Worm (Caenorhabditis elegans) whole organism, L4 larva: ENCODE results near the gene clec-266.
A peak's percentile ranks its signal among the peaks of the same experiment; 100 is the strongest.

Source experiments
- F37D6.2 ChIP-seq: sonication (generic microtip); optimal IDR thresholded peaks from 2 replicates; lab custom pipeline; 2016; ENCODE audit warnings: mild to moderate bottlenecking, missing genetic modification characterization, missing compliant biosample characterization
- F44E2.7 ChIP-seq: fragments of 200-800 bp; sonication (Bioruptor generic); IDR thresholded peaks from 2 replicates; pipeline ENCODE4 v2.1.2; 2022; ENCODE audit warnings: missing genetic modification characterization, missing compliant biosample characterization
- F49E8.2 ChIP-seq: sonication (generic microtip); optimal IDR thresholded peaks from 2 replicates; lab custom pipeline; 2016; ENCODE audit warnings: missing compliant biosample characterization, mild to moderate bottlenecking, missing genetic modification characterization, borderline replicate concordance
- T26A8.4 ChIP-seq: fragments of 200-800 bp; sonication (Bioruptor generic); IDR thresholded peaks from 2 replicates; pipeline ENCODE4 v1.3.6; 2022; ENCODE audit warnings: missing genetic modification characterization, missing compliant biosample characterization
- Y75B8A.6 ChIP-seq: fragments of 200-800 bp; sonication (Bioruptor generic); IDR thresholded peaks from 2 replicates; pipeline ENCODE4 v1.3.6; 2022; ENCODE audit warnings: missing genetic modification reagents, missing genetic modification characterization, missing compliant biosample characterization
- ZK337.2 ChIP-seq: fragments of 200-800 bp; sonication (Bioruptor generic); IDR thresholded peaks from 2 replicates; pipeline ENCODE4 v1.3.6; 2022; ENCODE audit warnings: missing genetic modification reagents, missing genetic modification characterization, missing compliant biosample characterization
- ZK546.5 ChIP-seq, 2 experiments: sonication (generic microtip); optimal IDR thresholded peaks; 2 replicates each; lab custom pipeline; 2017; ENCODE audit warnings: missing biosample characterization in 2 of 2, missing genetic modification characterization in 2 of 2
- ama-1 ChIP-seq: fragments of 150-350 bp; optimal IDR thresholded peaks from 2 replicates; lab custom pipeline; 2014; ENCODE audit warnings: inconsistent platforms, mixed read lengths
- ceh-20 ChIP-seq: fragments of 200-800 bp; sonication (Bioruptor generic); IDR thresholded peaks from 2 replicates; pipeline ENCODE4 v1.3.6; 2022; ENCODE audit warnings: missing genetic modification reagents, missing genetic modification characterization, missing compliant biosample characterization
- ceh-28 ChIP-seq: fragments of 150-350 bp; optimal IDR thresholded peaks from 2 replicates; lab custom pipeline; 2014; ENCODE audit warnings: missing biosample characterization, missing genetic modification reagents, missing genetic modification characterization
- ceh-44 ChIP-seq: fragments of 200-800 bp; sonication (Bioruptor generic); IDR thresholded peaks from 2 replicates; pipeline ENCODE4 v1.3.6; 2022; ENCODE audit warnings: missing genetic modification reagents, missing genetic modification characterization, missing compliant biosample characterization
- ceh-62 ChIP-seq: sonication (generic microtip); optimal IDR thresholded peaks from 2 replicates; lab custom pipeline; 2017; ENCODE audit warnings: missing biosample characterization, missing genetic modification characterization
- ceh-82 ChIP-seq: sonication (generic microtip); optimal IDR thresholded peaks from 2 replicates; lab custom pipeline; 2017; ENCODE audit warnings: missing biosample characterization, missing genetic modification characterization
- ces-1 ChIP-seq: fragments of 150-350 bp; sonication (generic microtip); optimal IDR thresholded peaks from 4 replicates; lab custom pipeline; 2014; ENCODE audit warnings: missing biosample characterization, missing genetic modification reagents, missing genetic modification characterization
- cey-2 ChIP-seq: sonication (generic microtip); optimal IDR thresholded peaks from 3 replicates; lab custom pipeline; 2017; ENCODE audit warnings: missing genetic modification characterization, mild to moderate bottlenecking, missing compliant biosample characterization, antibody characterized with exemption, borderline replicate concordance; ENCODE audit not compliant: insufficient read depth
- ctbp-1 ChIP-seq: fragments of 200-800 bp; sonication (Bioruptor generic); IDR thresholded peaks from 2 replicates; pipeline ENCODE4 v1.3.6; 2022; ENCODE audit warnings: missing genetic modification reagents, missing genetic modification characterization, missing compliant biosample characterization
- daf-12 ChIP-seq: fragments of 150-350 bp; optimal IDR thresholded peaks from 2 replicates; lab custom pipeline; 2014; ENCODE audit warnings: missing biosample characterization, missing genetic modification reagents, missing genetic modification characterization
- daf-16 ChIP-seq, 3 experiments: sonication (generic microtip); optimal IDR thresholded peaks; 2 replicates each; lab custom pipeline; 2016 to 2017; ENCODE audit warnings: missing genetic modification characterization in 3 of 3, missing genetic modification reagents in 3 of 3, mild to moderate bottlenecking in 2 of 3, missing compliant biosample characterization in 2 of 3, missing biosample characterization in 1 of 3, moderate library complexity in 1 of 3
- dmd-6 ChIP-seq: fragments of 200-800 bp; sonication (Bioruptor generic); IDR thresholded peaks from 2 replicates; pipeline ENCODE4 v1.3.6; 2022; ENCODE audit warnings: missing genetic modification reagents, missing genetic modification characterization, missing compliant biosample characterization
- dmd-8 ChIP-seq: fragments of 200-800 bp; sonication (Bioruptor generic); IDR thresholded peaks from 2 replicates; pipeline ENCODE4 v1.3.6; 2022; ENCODE audit warnings: missing genetic modification characterization, missing compliant biosample characterization
- dmd-9 ChIP-seq: fragments of 200-800 bp; sonication (Bioruptor generic); IDR thresholded peaks from 2 replicates; pipeline ENCODE4 v1.3.6; 2022; ENCODE audit warnings: missing genetic modification reagents, missing genetic modification characterization, missing compliant biosample characterization
- dpl-1 ChIP-seq: fragments of 150-350 bp; optimal IDR thresholded peaks from 2 replicates; lab custom pipeline; 2014; ENCODE audit warnings: missing biosample characterization, missing genetic modification reagents, missing genetic modification characterization
- duxl-1 ChIP-seq: sonication (generic microtip); optimal IDR thresholded peaks from 2 replicates; lab custom pipeline; 2016; ENCODE audit warnings: mild to moderate bottlenecking, missing genetic modification characterization, moderate library complexity, missing compliant biosample characterization; ENCODE audit not compliant: poor library complexity
- fkh-10 ChIP-seq: fragments of 150-350 bp; optimal IDR thresholded peaks from 2 replicates; lab custom pipeline; 2014; ENCODE audit warnings: missing biosample characterization, missing genetic modification reagents, missing genetic modification characterization
- hif-1 ChIP-seq, 2 experiments: sonication (generic microtip); optimal IDR thresholded peaks; 2 replicates each; lab custom pipeline; 2016 to 2017; ENCODE audit warnings: missing compliant biosample characterization in 2 of 2, missing genetic modification characterization in 2 of 2, missing genetic modification reagents in 2 of 2, missing genotype in 2 of 2, mild to moderate bottlenecking in 1 of 2
- hmg-1.1 ChIP-seq: fragments of 200-800 bp; sonication (Bioruptor generic); IDR thresholded peaks from 2 replicates; pipeline ENCODE4 v1.3.6; 2022; ENCODE audit warnings: missing genetic modification reagents, missing genetic modification characterization, missing compliant biosample characterization
- jun-1 ChIP-seq: fragments of 150-350 bp; optimal IDR thresholded peaks from 2 replicates; lab custom pipeline; 2014; ENCODE audit warnings: missing biosample characterization, missing genetic modification reagents, missing genetic modification characterization
- lin-1 ChIP-seq: fragments of 200-800 bp; sonication (Bioruptor generic); IDR thresholded peaks from 2 replicates; pipeline ENCODE4 v1.3.6; 2022; ENCODE audit warnings: missing genetic modification reagents, missing genetic modification characterization, missing compliant biosample characterization
- lin-13 ChIP-seq: fragments of 150-350 bp; optimal IDR thresholded peaks from 2 replicates; lab custom pipeline; 2014; ENCODE audit warnings: missing biosample characterization, missing genetic modification reagents, missing genetic modification characterization
- lir-3 ChIP-seq: sonication (generic microtip); optimal IDR thresholded peaks from 2 replicates; lab custom pipeline; 2016; ENCODE audit warnings: mild to moderate bottlenecking, missing genetic modification characterization, missing compliant biosample characterization
- mdl-1 ChIP-seq, 2 experiments: fragments of 150-350 bp in 1 of 2; sonication (generic microtip) in 1 of 2; optimal IDR thresholded peaks; 2 replicates each; lab custom pipeline; 2014 to 2017; ENCODE audit warnings: missing biosample characterization in 2 of 2, missing genetic modification characterization in 2 of 2
- mep-1 ChIP-seq: fragments of 150-350 bp; sonication (generic microtip); optimal IDR thresholded peaks from 3 replicates; lab custom pipeline; 2014; ENCODE audit warnings: missing biosample characterization, missing genetic modification characterization
- mes-2 ChIP-seq: sonication (generic microtip); optimal IDR thresholded peaks from 2 replicates; lab custom pipeline; 2016; ENCODE audit warnings: missing genotype, mild to moderate bottlenecking, missing genetic modification characterization, missing compliant biosample characterization; ENCODE audit not compliant: poor library complexity, severe bottlenecking
- mxl-2 ChIP-seq: fragments of 200-800 bp; sonication (Bioruptor generic); conservative IDR thresholded peaks from 2 replicates; pipeline ENCODE4 v1.3.6; 2022; ENCODE audit warnings: missing genetic modification reagents, missing genetic modification characterization, missing compliant biosample characterization
- nhr-11 ChIP-seq: fragments of 150-350 bp; optimal IDR thresholded peaks from 2 replicates; lab custom pipeline; 2014; ENCODE audit warnings: missing biosample characterization, missing genetic modification characterization
- nhr-237 ChIP-seq: sonication (generic microtip); optimal IDR thresholded peaks from 2 replicates; lab custom pipeline; 2017; ENCODE audit warnings: missing biosample characterization, missing genetic modification characterization
- nhr-28 ChIP-seq: fragments of 150-350 bp; optimal IDR thresholded peaks from 2 replicates; lab custom pipeline; 2014; ENCODE audit warnings: missing biosample characterization, missing genetic modification characterization
- nhr-42 ChIP-seq: fragments of 200-800 bp; sonication (Bioruptor generic); IDR thresholded peaks from 2 replicates; pipeline ENCODE4 v1.3.6; 2022; ENCODE audit warnings: missing genetic modification characterization, missing compliant biosample characterization
- nhr-6 ChIP-seq: fragments of 150-350 bp; optimal IDR thresholded peaks from 2 replicates; lab custom pipeline; 2014; ENCODE audit warnings: missing biosample characterization, missing genetic modification characterization
- nhr-76 ChIP-seq: fragments of 150-350 bp; optimal IDR thresholded peaks from 2 replicates; lab custom pipeline; 2014; ENCODE audit warnings: missing biosample characterization, missing genetic modification characterization
- nhr-77 ChIP-seq: fragments of 150-350 bp; optimal IDR thresholded peaks from 2 replicates; lab custom pipeline; 2014; ENCODE audit warnings: missing biosample characterization, missing genetic modification characterization
- pqm-1 ChIP-seq: sonication (generic microtip); optimal IDR thresholded peaks from 2 replicates; lab custom pipeline; 2017; ENCODE audit warnings: missing biosample characterization, missing genetic modification characterization
- rbr-2 ChIP-seq: sonication (generic microtip); optimal IDR thresholded peaks from 2 replicates; lab custom pipeline; 2016; ENCODE audit warnings: missing genotype, missing genetic modification characterization, missing compliant biosample characterization
- sdz-12 ChIP-seq: fragments of 200-800 bp; sonication (Bioruptor generic); optimal IDR thresholded peaks from 2 replicates; lab custom pipeline; 2018; ENCODE audit warnings: mild to moderate bottlenecking, missing genetic modification characterization, missing compliant biosample characterization
- spr-1 ChIP-seq: sonication (generic microtip); optimal IDR thresholded peaks from 2 replicates; lab custom pipeline; 2016; ENCODE audit warnings: mild to moderate bottlenecking, missing genetic modification characterization, missing compliant biosample characterization
- spr-3 ChIP-seq: fragments of 200-800 bp; sonication (Bioruptor generic); optimal IDR thresholded peaks from 2 replicates; lab custom pipeline; 2018; ENCODE audit warnings: mild to moderate bottlenecking, missing genetic modification characterization, missing compliant biosample characterization
- unc-130 ChIP-seq: sonication (generic microtip); optimal IDR thresholded peaks from 2 replicates; lab custom pipeline; 2016; ENCODE audit warnings: missing genetic modification reagents, missing genetic modification characterization, missing compliant biosample characterization
- unc-39 ChIP-seq: sonication (generic microtip); optimal IDR thresholded peaks from 2 replicates; lab custom pipeline; 2017; ENCODE audit warnings: missing biosample characterization, missing genetic modification characterization
- unc-62 ChIP-seq, 3 experiments: fragments of 150-350 bp in 1 of 3; sonication (generic microtip); optimal IDR thresholded peaks in 2 of 3; peaks in 1 of 3; 1 replicate in 1 of 3; 2 replicates in 2 of 3; lab custom pipeline; 2014 to 2017; ENCODE audit warnings: missing biosample characterization in 3 of 3, missing genetic modification characterization in 3 of 3, missing genetic modification reagents in 3 of 3, missing genotype in 1 of 3
- vab-7 ChIP-seq: fragments of 200-800 bp; sonication (Bioruptor generic); IDR thresholded peaks from 2 replicates; pipeline ENCODE4 v1.3.6; 2022; ENCODE audit warnings: missing genetic modification reagents, missing genetic modification characterization, missing compliant biosample characterization
- ztf-11 ChIP-seq: fragments of 150-350 bp; optimal IDR thresholded peaks from 2 replicates; lab custom pipeline; 2014; ENCODE audit warnings: missing biosample characterization, missing genetic modification characterization
- ztf-7 ChIP-seq: fragments of 150-350 bp; optimal IDR thresholded peaks from 2 replicates; lab custom pipeline; 2014; ENCODE audit warnings: missing biosample characterization, missing genetic modification characterization

The clec-266 gene

DNA sequence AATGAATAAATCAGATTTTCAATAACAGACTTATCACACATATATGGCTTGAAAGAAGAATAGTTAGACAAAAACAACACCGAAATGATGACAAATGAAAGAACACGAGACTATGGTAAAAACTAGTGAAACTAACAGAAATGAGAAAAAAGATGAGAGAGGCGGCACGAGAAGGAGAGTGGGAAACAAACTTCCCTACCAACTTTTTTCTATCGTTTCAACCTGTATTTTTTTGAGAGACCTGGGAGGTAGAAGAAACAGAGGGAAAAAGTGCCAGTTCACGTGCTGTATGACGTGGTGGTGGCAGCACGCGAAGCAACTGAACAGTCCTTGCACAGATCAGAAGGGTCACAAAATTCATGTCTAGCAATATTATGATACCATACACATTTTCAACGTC is 20.1 kb upstream of the clec-266 start (continued):
- TF ChIP-seq mep-1 (tag; lab: Kevin White, UChicago) (peak; percentile 39), fkh-10 (GFP tag; lab: Kevin White, UChicago) (no peak), lin-1 (GFP tag; lab: Robert Waterston, UW) (no peak), nhr-42 (no peak), ZK337.2 (GFP tag; lab: Robert Waterston, UW) (no peak), hif-1 (tag; optimal IDR thresholded peaks at IDR 0.05; lab: Kevin White, UChicago) (peak in 1 of 2 experiments; percentile 16), nhr-76 (no peak), lin-13 (GFP tag; lab: Kevin White, UChicago) (no peak), jun-1 (tag; lab: Kevin White, UChicago) (no peak), F37D6.2 (tag; lab: Kevin White, UChicago) (no peak), dpl-1 (GFP tag; lab: Kevin White, UChicago) (no peak), F49E8.2 (tag; lab: Kevin White, UChicago) (no peak), hmg-1.1 (GFP tag; lab: Robert Waterston, UW) (no peak), nhr-6 (tag; lab: Kevin White, UChicago) (no peak), ctbp-1 (GFP tag; lab: Robert Waterston, UW) (no peak), ZK546.5 (tag; optimal IDR thresholded peaks at IDR 0.05; lab: Kevin White, UChicago) (no peak), ceh-28 (tag; lab: Kevin White, UChicago) (no peak), ceh-44 (GFP tag; lab: Robert Waterston, UW) (no peak), mes-2 (tag; lab: Kevin White, UChicago) (no peak), mdl-1 (tag; optimal IDR thresholded peaks at IDR 0.05; lab: Kevin White, UChicago) (peak in 1 of 2 experiments; percentile 79), unc-62 (GFP tag; optimal IDR thresholded peaks at IDR 0.05 in 1 of 2; lab: Kevin White, UChicago) (peak in 1 of 2 experiments; percentile 82), unc-62 (tag; optimal IDR thresholded peaks at IDR 0.05; lab: Kevin White, UChicago) (no peak), dmd-9 (no peak), spr-3 (GFP tag; lab: Kevin White, UChicago) (no peak), lir-3 (tag; lab: Kevin White, UChicago) (no peak), unc-130 (no peak), vab-7 (GFP tag; lab: Robert Waterston, UW) (no peak), mxl-2 (GFP tag; lab: Robert Waterston, UW) (no peak), nhr-77 (tag; lab: Kevin White, UChicago) (no peak), nhr-11 (no peak), ceh-20 (GFP tag; lab: Robert Waterston, UW) (no peak), daf-16 (GFP tag; optimal IDR thresholded peaks at IDR 0.05; lab: Kevin White, UChicago) (no peak), daf-16 (tag; optimal IDR thresholded peaks at IDR 0.05; lab: Kevin White, UChicago) (peak; percentile 71), ces-1 (no peak), nhr-28 (peak; percentile 16), nhr-237 (tag; lab: Kevin White, UChicago) (no peak), spr-1 (no peak), daf-12 (no peak), rbr-2 (tag; lab: Kevin White, UChicago) (no peak), ztf-11 (tag; lab: Kevin White, UChicago) (no peak), Y75B8A.6 (GFP tag; lab: Robert Waterston, UW) (no peak), ceh-62 (no peak), ama-1 (no peak), dmd-8 (GFP tag; lab: Robert Waterston, UW) (no peak), unc-39 (tag; lab: Kevin White, UChicago) (no peak), ztf-7 (tag; lab: Kevin White, UChicago) (no peak), pqm-1 (tag; lab: Kevin White, UChicago) (no peak), ceh-82 (tag; lab: Kevin White, UChicago) (no peak), T26A8.4 (GFP tag; lab: Robert Waterston, UW) (no peak), F44E2.7 (no peak), dmd-6 (GFP tag; lab: Robert Waterston, UW) (peak; percentile 70), sdz-12 (GFP tag; lab: Kevin White, UChicago) (no peak), cey-2 (peak; percentile 30), duxl-1 (tag; lab: Kevin White, UChicago) (no peak)
